Fruit fly (Drosophila melanogaster): ENCODE results near the gene CG13996.

DNA sequence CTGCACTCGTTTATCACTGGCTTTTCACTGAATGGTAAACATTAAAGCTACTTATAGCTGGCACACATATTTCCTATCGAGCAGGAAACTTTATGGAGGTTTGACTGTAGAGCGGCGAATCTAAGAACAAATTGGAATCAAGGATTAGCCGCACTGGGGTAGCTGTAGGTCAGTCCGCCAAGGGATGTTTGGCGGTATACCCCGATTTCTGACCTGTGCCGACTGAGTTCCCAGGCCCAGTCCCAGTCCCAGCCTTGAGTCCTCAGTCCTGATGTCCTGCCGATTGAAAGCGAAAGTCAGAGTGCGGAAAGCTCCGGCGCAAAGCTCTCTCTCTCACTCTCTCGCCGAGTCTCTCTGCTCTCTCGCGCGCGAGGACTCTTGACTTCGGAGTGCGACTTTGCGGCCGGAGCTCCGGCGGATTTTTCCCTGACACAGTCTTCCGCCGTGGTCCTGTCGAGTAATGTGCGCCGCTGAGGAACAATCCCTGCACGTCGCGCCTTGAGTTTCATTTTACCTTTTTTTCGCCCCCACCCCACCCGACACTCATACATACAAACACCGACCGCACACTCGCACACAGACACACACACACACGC lies 33.3 kb downstream of the CG13996 start, which contains the start of gene CG13995:
- TF ChIP-seq h (GFP tag; optimal IDR thresholded peaks at IDR 0.05): no peak
- TF ChIP-seq Vsx2 (GFP tag; optimal IDR thresholded peaks at IDR 0.05; ENCODE audit: partially characterized antibody): no peak
- no peak for TF ChIP-seq OdsH (GFP tag; optimal IDR thresholded peaks at IDR 0.05)
- TF ChIP-seq N (GFP tag; optimal IDR thresholded peaks at IDR 0.05): no peak
- TF ChIP-seq Dfd (GFP tag; optimal IDR thresholded peaks at IDR 0.05): no peak
- no peak for TF ChIP-seq Mio (GFP tag; optimal IDR thresholded peaks at IDR 0.05)
